Fruit fly (Drosophila melanogaster): ENCODE data around the gene CG3942.

Gene CG3942

dm6 chr3R:12272826-12273225 lies 18.8 kb downstream of the CG3942 start, which contains the start of gene Sfp87B:
Sfp87B (plus strand) TSS chr3R:12273126.
- no peak for TF ChIP-seq scrt (GFP tag; optimal IDR thresholded peaks at IDR 0.05)
- TF ChIP-seq sug (tag; optimal IDR thresholded peaks at IDR 0.05): no peak
- no peak for TF ChIP-seq CG6683 (GFP tag; optimal IDR thresholded peaks at IDR 0.05)
- no peak for TF ChIP-seq pros (GFP tag; optimal IDR thresholded peaks at IDR 0.05)
- TF ChIP-seq CG2199 (GFP tag; IDR thresholded peaks at IDR 0.05): no peak
- no peak for TF ChIP-seq CG12391 (tag; optimal IDR thresholded peaks at IDR 0.05)
- no peak for TF ChIP-seq zfh1 (GFP tag; IDR thresholded peaks at IDR 0.05)
- TF ChIP-seq CG9215 (GFP tag; IDR thresholded peaks at IDR 0.05): no peak
- TF ChIP-seq bab2 (GFP tag; optimal IDR thresholded peaks at IDR 0.05): no peak

dm6 chr3R:12279019-12279418 lies 25.0 kb downstream of the CG3942 start:
- TF ChIP-seq CG10979 (tag; optimal IDR thresholded peaks at IDR 0.05) (no peak), H15 (GFP tag; IDR thresholded peaks at IDR 0.05) (no peak), crol (GFP tag; IDR thresholded peaks at IDR 0.05) (peak; percentile 83), Nf-YB (GFP tag; optimal IDR thresholded peaks at IDR 0.05) (peak; percentile 97), Scr (GFP tag; IDR thresholded peaks at IDR 0.05; ENCODE audit: partially characterized antibody) (peak; percentile 28; the same call in 1 of the 2 replicates), CG1832 (GFP tag; optimal IDR thresholded peaks at IDR 0.05) (peak; percentile 61), CG3407 (GFP tag; optimal IDR thresholded peaks at IDR 0.05) (no peak), slou (GFP tag; optimal IDR thresholded peaks at IDR 0.05) (no peak), Nf-YC (tag; optimal IDR thresholded peaks at IDR 0.05) (peak; percentile 97), Aef1 (GFP tag; IDR thresholded peaks at IDR 0.05) (no peak), klu (GFP tag; IDR thresholded peaks at IDR 0.05) (no peak), chinmo (GFP tag; IDR thresholded peaks at IDR 0.05; ENCODE audit: partially characterized antibody) (peak; percentile 48; the same call in 1 of the 4 replicates), CG2889 (GFP tag; IDR thresholded peaks at IDR 0.05) (no peak), bbx (GFP tag; IDR thresholded peaks at IDR 0.05; ENCODE audit: partially characterized antibody) (peak; percentile 30; the same call in 1 of the 2 replicates), seq (GFP tag; IDR thresholded peaks at IDR 0.05) (peak; percentile 65; the same call in 1 of the 2 replicates), Sox100B (GFP tag; optimal IDR thresholded peaks at IDR 0.05) (no peak), Nf-YA (GFP tag; IDR thresholded peaks at IDR 0.05) (0 out of 2 replicates have a peak, but pooled peaks have one; percentile 27), Poxn (GFP tag; IDR thresholded peaks at IDR 0.05) (no peak), CTCF (GFP tag; optimal IDR thresholded peaks at IDR 0.05) (peak; percentile 87), Opbp (GFP tag; IDR thresholded peaks at IDR 0.05; ENCODE audit: partially characterized antibody) (0 out of 3 replicates have a peak, but pooled peaks have one; percentile 22), nom (GFP tag; optimal IDR thresholded peaks at IDR 0.05) (peak; percentile 5), zen2 (GFP tag; IDR thresholded peaks at IDR 0.05; ENCODE audit: partially characterized antibody) (0 out of 3 replicates have a peak, but pooled peaks have one; percentile 34), zen (tag; optimal IDR thresholded peaks at IDR 0.05) (no peak), psq (GFP tag; optimal IDR thresholded peaks at IDR 0.05) (no peak), CG14014 (GFP tag; IDR thresholded peaks at IDR 0.05) (no peak), CG10321 (GFP tag; IDR thresholded peaks at IDR 0.05) (peak; percentile 88), CG12104 (GFP tag; optimal IDR thresholded peaks at IDR 0.05) (no peak), CG7271 (tag; optimal IDR thresholded peaks at IDR 0.05) (no peak), insv (GFP tag; optimal IDR thresholded peaks at IDR 0.05) (peak; percentile 69 to 95), cg (GFP tag; optimal IDR thresholded peaks at IDR 0.05) (peak; percentile 51), Jarid2 (GFP tag; optimal IDR thresholded peaks at IDR 0.05) (peak; percentile 63), nerfin-2 (GFP tag; IDR thresholded peaks at IDR 0.05; ENCODE audit: partially characterized antibody) (no peak), dm (GFP tag; optimal IDR thresholded peaks at IDR 0.05) (no peak), ash1 (GFP tag; optimal IDR thresholded peaks at IDR 0.05) (no peak), Bgb (GFP tag; IDR thresholded peaks at IDR 0.05; ENCODE audit: partially characterized antibody) (peak; percentile 65; the same call in 1 of the 2 replicates), CG9797 (GFP tag; optimal IDR thresholded peaks at IDR 0.05) (no peak), zfh2 (GFP tag; optimal IDR thresholded peaks at IDR 0.05) (no peak), CG8281 (tag; optimal IDR thresholded peaks at IDR 0.05) (no peak), Ada2b (GFP tag; IDR thresholded peaks at IDR 0.05) (no peak), crc (GFP tag; optimal IDR thresholded peaks at IDR 0.05) (no peak), Elba2 (GFP tag; optimal IDR thresholded peaks at IDR 0.05) (peak; percentile 72)

All from whole organism, embryonic.